Worm (Caenorhabditis elegans): ENCODE data around the gene K12H6.2.

DNA sequence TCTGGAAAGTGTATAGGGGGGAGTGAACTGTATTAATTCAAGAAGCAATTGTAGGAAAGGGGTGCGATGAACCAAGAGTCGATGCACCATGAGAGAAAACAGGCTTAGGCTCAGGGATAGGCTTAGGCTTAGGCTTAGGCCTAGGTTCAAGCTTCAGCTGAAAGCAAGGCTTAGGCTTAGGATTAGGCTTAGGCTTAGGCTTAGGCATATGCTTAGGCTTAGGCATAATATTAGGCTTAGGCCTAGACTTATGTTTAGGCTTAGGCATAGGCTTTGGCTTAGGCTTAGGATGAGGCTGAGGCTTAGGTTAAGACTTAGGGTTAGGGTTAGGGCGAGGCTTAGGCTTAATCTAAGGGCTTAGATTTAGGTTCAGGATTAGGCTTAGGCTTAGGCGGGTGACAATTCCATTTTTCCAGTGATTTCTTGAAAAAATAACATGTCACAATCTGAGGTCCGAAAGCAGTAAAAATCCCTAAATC lies 47.3 kb upstream of the K12H6.2 start:
- no peak for TF ChIP-seq him-1 (tag; optimal IDR thresholded peaks at IDR 0.05)
- TF ChIP-seq W03F9.2 (tag; optimal IDR thresholded peaks at IDR 0.05): no peak
